Comparison of ENCODE assay signal across 1 fruit fly cellular context in the genomic region with DNA sequence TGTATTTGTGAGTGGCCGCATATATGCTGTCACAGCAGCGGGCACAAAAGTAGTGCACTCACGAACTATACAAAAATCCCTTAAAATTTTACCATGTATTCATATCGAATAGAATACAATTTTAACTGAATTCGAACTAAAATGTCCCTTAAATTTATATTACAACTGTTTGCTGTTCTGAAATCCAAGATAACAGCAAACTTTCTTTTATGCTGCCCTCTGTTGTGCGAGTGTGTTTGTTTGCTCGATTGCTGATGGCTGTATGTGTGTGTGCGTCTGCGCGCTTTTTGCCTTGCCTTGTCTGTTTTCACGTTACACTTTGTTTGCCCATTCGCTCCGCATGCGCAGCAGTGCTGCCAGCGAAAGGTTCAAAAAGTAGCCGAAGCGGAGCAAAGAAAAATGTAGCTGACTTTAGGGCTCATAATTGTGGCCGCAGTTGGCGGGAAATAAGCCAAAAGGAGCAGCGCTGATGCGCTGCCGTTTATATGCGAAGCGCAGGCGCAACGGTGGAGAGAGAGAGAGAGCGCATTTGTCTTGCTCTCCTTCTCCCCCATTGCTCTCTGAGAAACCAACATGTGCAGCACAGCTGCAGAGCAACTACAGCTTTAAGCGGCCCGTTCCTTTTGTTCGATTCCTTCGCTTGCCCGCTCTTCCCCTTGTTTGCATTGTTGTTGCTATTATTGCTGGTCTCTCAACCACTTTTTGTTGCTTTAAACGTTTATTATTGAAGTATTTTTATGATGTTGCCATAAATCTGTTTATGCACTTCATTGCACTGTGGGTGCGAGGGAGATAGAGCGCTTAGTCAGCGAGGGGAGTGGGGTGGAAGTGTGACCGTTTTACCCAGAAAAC.
A peak's percentile ranks its signal among the peaks of the same experiment; 100 is the strongest.
TF ChIP-seq lines count a peak whose summit lies in the region.

No protein-coding gene starts in this region.

TF ChIP-seq in whole organism, embryonic, 481 proteins besides CTCF, POLR2A, EP300 and RAD21 (continued from another document and continues in another):
- TF ChIP-seq NK7.1 (GFP tag; optimal IDR thresholded peaks at IDR 0.05; lab: Kevin White, UChicago) = peak; percentile 85
- peak; percentile 51 for TF ChIP-seq vfl (GFP tag; optimal IDR thresholded peaks at IDR 0.05; lab: Kevin White, UChicago)
- peak; percentile 95 for TF ChIP-seq CG17829 (tag; optimal IDR thresholded peaks at IDR 0.05; lab: Kevin White, UChicago)
- no peak for TF ChIP-seq Sin3A (optimal IDR thresholded peaks at IDR 0.05; lab: Kevin White, UChicago)
- peak; percentile 95 for TF ChIP-seq CG8388 (GFP tag; optimal IDR thresholded peaks at IDR 0.05; lab: Kevin White, UChicago)
- peak; percentile 84 for TF ChIP-seq Rx (GFP tag; IDR thresholded peaks at IDR 0.05; lab: Robert Waterston, UW)
- peak; percentile 74 for TF ChIP-seq CG17186 (GFP tag; optimal IDR thresholded peaks at IDR 0.05; lab: Kevin White, UChicago)
- TF ChIP-seq caup (GFP tag; optimal IDR thresholded peaks at IDR 0.05; lab: Kevin White, UChicago; ENCODE audit: severe bottlenecking) = peak; percentile 88
- TF ChIP-seq CG8924 (tag; optimal IDR thresholded peaks at IDR 0.05; lab: Kevin White, UChicago) = peak; percentile 92
- peak; percentile 80 for TF ChIP-seq CG3838 (GFP tag; optimal IDR thresholded peaks at IDR 0.05; lab: Kevin White, UChicago)
- TF ChIP-seq TFAM (GFP tag; optimal IDR thresholded peaks at IDR 0.05; lab: Kevin White, UChicago) = peak; percentile 79
- peak; percentile 79 for TF ChIP-seq crol (GFP tag; IDR thresholded peaks at IDR 0.05; lab: Robert Waterston, UW)
- peak; percentile 67 for TF ChIP-seq CG14965 (GFP tag; optimal IDR thresholded peaks at IDR 0.05; lab: Kevin White, UChicago; ENCODE audit: borderline replicate concordance)
- TF ChIP-seq nerfin-1 (tag; optimal IDR thresholded peaks at IDR 0.05; lab: Kevin White, UChicago) = peak; percentile 89
- peak; percentile 93 for TF ChIP-seq Camta (GFP tag; optimal IDR thresholded peaks at IDR 0.05; lab: Kevin White, UChicago)
- TF ChIP-seq CG17568 (GFP tag; optimal IDR thresholded peaks at IDR 0.05; lab: Kevin White, UChicago) = no peak
- TF ChIP-seq Meics (GFP tag; optimal IDR thresholded peaks at IDR 0.05; lab: Kevin White, UChicago) = peak; percentile 88
- peak; percentile 90 for TF ChIP-seq CG14667 (GFP tag; IDR thresholded peaks at IDR 0.05; lab: Robert Waterston, UW)
- peak; percentile 91 for TF ChIP-seq CG4404 (GFP tag; IDR thresholded peaks at IDR 0.05; lab: Robert Waterston, UW)
- TF ChIP-seq CG14710 (tag; optimal IDR thresholded peaks at IDR 0.05; lab: Kevin White, UChicago) = peak; percentile 93
- TF ChIP-seq Spps (tag; optimal IDR thresholded peaks at IDR 0.05; lab: Kevin White, UChicago) = peak; percentile 93
- peak; percentile 68 for TF ChIP-seq Taf1 (GFP tag; IDR thresholded peaks at IDR 0.05; lab: Robert Waterston, UW)
- TF ChIP-seq dysf (GFP tag; IDR thresholded peaks at IDR 0.05; lab: Robert Waterston, UW) = peak; percentile 95
- peak; percentile 89 for TF ChIP-seq CG8944 (GFP tag; optimal IDR thresholded peaks at IDR 0.05; lab: Kevin White, UChicago)
- TF ChIP-seq br (optimal IDR thresholded peaks at IDR 0.05; lab: Kevin White, UChicago) = no peak
- peak; percentile 86 for TF ChIP-seq corto (GFP tag; optimal IDR thresholded peaks at IDR 0.05; lab: Kevin White, UChicago)
- TF ChIP-seq GATAe (GFP tag; conservative IDR thresholded peaks at IDR 0.05; lab: Robert Waterston, UW) = peak; percentile 31; the same call in 1 of the 2 replicates
- TF ChIP-seq Myb (GFP tag; optimal IDR thresholded peaks at IDR 0.05; lab: Kevin White, UChicago) = peak; percentile 74
- no peak for TF ChIP-seq CG34224 (GFP tag; IDR thresholded peaks at IDR 0.05; lab: Robert Waterston, UW; ENCODE audit: partially characterized antibody)
- TF ChIP-seq Lim3 (GFP tag; IDR thresholded peaks at IDR 0.05; lab: Robert Waterston, UW) = peak; percentile 71
- TF ChIP-seq D19A (tag; optimal IDR thresholded peaks at IDR 0.05; lab: Kevin White, UChicago) = peak; percentile 91
- peak; percentile 94 for TF ChIP-seq stc (GFP tag; IDR thresholded peaks at IDR 0.05; lab: Robert Waterston, UW)
- peak; percentile 80 for TF ChIP-seq CG6854 (GFP tag; optimal IDR thresholded peaks at IDR 0.05; lab: Kevin White, UChicago)
- TF ChIP-seq CG14860 (GFP tag; IDR thresholded peaks at IDR 0.05; lab: Robert Waterston, UW; ENCODE audit: partially characterized antibody) = no peak
- peak; percentile 84 for TF ChIP-seq Gug (GFP tag; IDR thresholded peaks at IDR 0.05; lab: Robert Waterston, UW)
- TF ChIP-seq CG31388 (GFP tag; optimal IDR thresholded peaks at IDR 0.05; lab: Kevin White, UChicago) = peak; percentile 78
- peak in 1 of 2 experiments; percentile 59 for TF ChIP-seq crp (GFP tag; optimal IDR thresholded peaks at IDR 0.05; lab: Kevin White, UChicago)
- TF ChIP-seq HLH4C (GFP tag; IDR thresholded peaks at IDR 0.05; lab: Robert Waterston, UW; ENCODE audit: partially characterized antibody) = 0 out of 3 replicates have a peak, but pooled peaks have one; percentile 15
- TF ChIP-seq CG7271 (tag; optimal IDR thresholded peaks at IDR 0.05; lab: Kevin White, UChicago) = peak; percentile 86
- TF ChIP-seq CG16779 (GFP tag; IDR thresholded peaks at IDR 0.05; lab: Robert Waterston, UW) = peak; percentile 61; the same call in 1 of the 2 replicates
- peak; percentile 69; the same call in 1 of the 2 replicates for TF ChIP-seq Doc2 (GFP tag; IDR thresholded peaks at IDR 0.05; lab: Robert Waterston, UW)
- TF ChIP-seq pita (GFP tag; optimal IDR thresholded peaks at IDR 0.05; lab: Kevin White, UChicago) = no peak
- TF ChIP-seq Lhr (GFP tag; optimal IDR thresholded peaks at IDR 0.05; lab: Kevin White, UChicago) = peak; percentile 85
- peak; percentile 91 for TF ChIP-seq Blimp-1 (GFP tag; optimal IDR thresholded peaks at IDR 0.05; lab: Kevin White, UChicago)
- TF ChIP-seq Hr3 (GFP tag; optimal IDR thresholded peaks at IDR 0.05; lab: Kevin White, UChicago) = peak; percentile 94
- TF ChIP-seq Hr78 (GFP tag; optimal IDR thresholded peaks at IDR 0.05; lab: Kevin White, UChicago) = peak in 1 of 2 experiments; percentile 87
- peak; percentile 92 for TF ChIP-seq grau (tag; optimal IDR thresholded peaks at IDR 0.05; lab: Kevin White, UChicago)
- TF ChIP-seq sim (GFP tag; IDR thresholded peaks at IDR 0.05; lab: Robert Waterston, UW) = peak; percentile 85
- no peak for TF ChIP-seq inv (GFP tag; IDR thresholded peaks at IDR 0.05; lab: Robert Waterston, UW; ENCODE audit: partially characterized antibody)
- TF ChIP-seq CG15011 (GFP tag; optimal IDR thresholded peaks at IDR 0.05; lab: Kevin White, UChicago) = peak; percentile 87
- TF ChIP-seq onecut (GFP tag; IDR thresholded peaks at IDR 0.05; lab: Robert Waterston, UW) = peak; percentile 83
- TF ChIP-seq CG18764 (GFP tag; optimal IDR thresholded peaks at IDR 0.05; lab: Kevin White, UChicago) = peak; percentile 88
- TF ChIP-seq Max (GFP tag; optimal IDR thresholded peaks at IDR 0.05; lab: Kevin White, UChicago) = peak; percentile 88
- peak; percentile 97 for TF ChIP-seq dmrt11E (tag; optimal IDR thresholded peaks at IDR 0.05; lab: Kevin White, UChicago)
- TF ChIP-seq fd96Cb (tag; optimal IDR thresholded peaks at IDR 0.05; lab: Kevin White, UChicago) = peak; percentile 94
- peak; percentile 91 for TF ChIP-seq CG33557 (GFP tag; optimal IDR thresholded peaks at IDR 0.05; lab: Kevin White, UChicago)
- TF ChIP-seq CG7556 (GFP tag; optimal IDR thresholded peaks at IDR 0.05; lab: Kevin White, UChicago) = peak; percentile 96
- peak; percentile 96 for TF ChIP-seq CG12391 (tag; optimal IDR thresholded peaks at IDR 0.05; lab: Kevin White, UChicago)
- peak; percentile 80 for TF ChIP-seq CG6654 (GFP tag; optimal IDR thresholded peaks at IDR 0.05; lab: Kevin White, UChicago)
- TF ChIP-seq CG18011 (GFP tag; optimal IDR thresholded peaks at IDR 0.05; lab: Kevin White, UChicago) = peak; percentile 76
- TF ChIP-seq Oli (tag; optimal IDR thresholded peaks at IDR 0.05; lab: Kevin White, UChicago) = peak; percentile 96
- TF ChIP-seq CG12071 (GFP tag; optimal IDR thresholded peaks at IDR 0.05; lab: Kevin White, UChicago) = peak; percentile 87
- peak; percentile 88 for TF ChIP-seq CG12942 (GFP tag; optimal IDR thresholded peaks at IDR 0.05; lab: Kevin White, UChicago)
- peak; percentile 94 for TF ChIP-seq Ssrp (tag; optimal IDR thresholded peaks at IDR 0.05; lab: Kevin White, UChicago)
- peak; percentile 88 for TF ChIP-seq CG8359 (GFP tag; optimal IDR thresholded peaks at IDR 0.05; lab: Kevin White, UChicago; ENCODE audit: borderline replicate concordance)
- peak; percentile 86 for TF ChIP-seq Hmr (GFP tag; optimal IDR thresholded peaks at IDR 0.05; lab: Kevin White, UChicago)
- no peak for TF ChIP-seq Dfd (GFP tag; optimal IDR thresholded peaks at IDR 0.05; lab: Kevin White, UChicago)
- TF ChIP-seq CG4328 (GFP tag; optimal IDR thresholded peaks at IDR 0.05; lab: Kevin White, UChicago) = peak; percentile 80
- no peak for TF ChIP-seq exex (tag; optimal IDR thresholded peaks at IDR 0.05; lab: Kevin White, UChicago)
- TF ChIP-seq E2f1 (GFP tag; IDR thresholded peaks at IDR 0.05; lab: Robert Waterston, UW) = peak; percentile 92
- TF ChIP-seq H2.0 (GFP tag; IDR thresholded peaks at IDR 0.05; lab: Robert Waterston, UW) = peak; percentile 90
- TF ChIP-seq Ets65A (GFP tag; lab: Kevin White, UChicago) = peak; percentile 98
- TF ChIP-seq CG3281 (GFP tag; optimal IDR thresholded peaks at IDR 0.05; lab: Kevin White, UChicago) = peak; percentile 84
- peak; percentile 90 for TF ChIP-seq tx (GFP tag; optimal IDR thresholded peaks at IDR 0.05; lab: Kevin White, UChicago)
- peak; percentile 46 for TF ChIP-seq trh (GFP tag; optimal IDR thresholded peaks at IDR 0.05; lab: Kevin White, UChicago)
- peak; percentile 83 for TF ChIP-seq BtbVII (GFP tag; optimal IDR thresholded peaks at IDR 0.05; lab: Kevin White, UChicago)
- TF ChIP-seq CG2129 (GFP tag; IDR thresholded peaks at IDR 0.05; lab: Robert Waterston, UW; ENCODE audit: partially characterized antibody) = no peak
- peak; percentile 68 for TF ChIP-seq fd102C (GFP tag; optimal IDR thresholded peaks at IDR 0.05; lab: Kevin White, UChicago)
- TF ChIP-seq NC2β (GFP tag; optimal IDR thresholded peaks at IDR 0.05; lab: Kevin White, UChicago) = peak; percentile 91
- TF ChIP-seq CrebB (tag; optimal IDR thresholded peaks at IDR 0.05; lab: Kevin White, UChicago) = peak; percentile 89
- peak; percentile 73 for TF ChIP-seq aop (GFP tag; IDR thresholded peaks at IDR 0.05; lab: Robert Waterston, UW)
- peak; percentile 89 for TF ChIP-seq CG3407 (GFP tag; optimal IDR thresholded peaks at IDR 0.05; lab: Kevin White, UChicago)
- peak; percentile 99 for TF ChIP-seq CG11696 (GFP tag; IDR thresholded peaks at IDR 0.05; lab: Robert Waterston, UW)
- peak; percentile 98 for TF ChIP-seq Med (GFP tag; lab: Kevin White, UChicago)
- peak; percentile 94 for TF ChIP-seq tgo (GFP tag; IDR thresholded peaks at IDR 0.05; lab: Robert Waterston, UW)
- peak; percentile 95 for TF ChIP-seq nmo (GFP tag; optimal IDR thresholded peaks at IDR 0.05; lab: Kevin White, UChicago)
- peak; percentile 93 for TF ChIP-seq CG16815 (GFP tag; optimal IDR thresholded peaks at IDR 0.05; lab: Kevin White, UChicago)
- peak; percentile 67; the same call in 2 of the 4 replicates for TF ChIP-seq chinmo (GFP tag; IDR thresholded peaks at IDR 0.05; lab: Robert Waterston, UW; ENCODE audit: partially characterized antibody)
- peak; percentile 85 for TF ChIP-seq CG4707 (GFP tag; optimal IDR thresholded peaks at IDR 0.05; lab: Kevin White, UChicago)
- peak; percentile 91 for TF ChIP-seq ind (GFP tag; optimal IDR thresholded peaks at IDR 0.05; lab: Kevin White, UChicago)
- TF ChIP-seq Trl (optimal IDR thresholded peaks at IDR 0.05; lab: Kevin White, UChicago) = peak; percentile 32 to 86
- peak; percentile 90 for TF ChIP-seq Trl (GFP tag; optimal IDR thresholded peaks at IDR 0.05; lab: Kevin White, UChicago)
- peak; percentile 77 for TF ChIP-seq CG10147 (GFP tag; optimal IDR thresholded peaks at IDR 0.05; lab: Kevin White, UChicago)
- peak; percentile 68 for TF ChIP-seq Neu2 (GFP tag; optimal IDR thresholded peaks at IDR 0.05; lab: Kevin White, UChicago; ENCODE audit: borderline replicate concordance)
- peak; percentile 88 for TF ChIP-seq CG33213 (GFP tag; optimal IDR thresholded peaks at IDR 0.05; lab: Kevin White, UChicago)
- no peak for TF ChIP-seq CG16813 (GFP tag; IDR thresholded peaks at IDR 0.05; lab: Robert Waterston, UW; ENCODE audit: partially characterized antibody)
- TF ChIP-seq az2 (GFP tag; optimal IDR thresholded peaks at IDR 0.05; lab: Kevin White, UChicago) = peak; percentile 94
- TF ChIP-seq CG10959 (GFP tag; IDR thresholded peaks at IDR 0.05; lab: Robert Waterston, UW) = peak; percentile 92
- peak; percentile 77; the same call in 2 of the 3 replicates for TF ChIP-seq CG2889 (GFP tag; IDR thresholded peaks at IDR 0.05; lab: Robert Waterston, UW)
- peak; percentile 86 for TF ChIP-seq odd (GFP tag; optimal IDR thresholded peaks at IDR 0.05; lab: Kevin White, UChicago)
- TF ChIP-seq CG10274 (GFP tag; optimal IDR thresholded peaks at IDR 0.05; lab: Kevin White, UChicago) = peak; percentile 67
- TF ChIP-seq Eip74EF (GFP tag; optimal IDR thresholded peaks at IDR 0.05; lab: Kevin White, UChicago) = peak in 1 of 2 experiments; percentile 89
- peak; percentile 31 to 96 for TF ChIP-seq bsh (GFP tag; optimal IDR thresholded peaks at IDR 0.05; lab: Kevin White, UChicago)
- peak; percentile 91 for TF ChIP-seq CG14050 (GFP tag; IDR thresholded peaks at IDR 0.05; lab: Robert Waterston, UW)
- peak; percentile 93 for TF ChIP-seq lmd (GFP tag; IDR thresholded peaks at IDR 0.05; lab: Robert Waterston, UW)
- TF ChIP-seq Atf6 (GFP tag; IDR thresholded peaks at IDR 0.05; lab: Robert Waterston, UW) = peak; percentile 88
- peak; percentile 96 for TF ChIP-seq twi (tag; optimal IDR thresholded peaks at IDR 0.05; lab: Kevin White, UChicago)
- TF ChIP-seq p53 (GFP tag; optimal IDR thresholded peaks at IDR 0.05; lab: Kevin White, UChicago) = peak; percentile 78
- peak; percentile 70 for TF ChIP-seq Nf-YC (tag; optimal IDR thresholded peaks at IDR 0.05; lab: Kevin White, UChicago)
- peak; percentile 88 to 95 for TF ChIP-seq Hr51 (GFP tag; optimal IDR thresholded peaks at IDR 0.05; lab: Kevin White, UChicago)
- TF ChIP-seq zfh1 (GFP tag; IDR thresholded peaks at IDR 0.05; lab: Robert Waterston, UW) = peak; percentile 96
- TF ChIP-seq slbo (GFP tag; IDR thresholded peaks at IDR 0.05; lab: Robert Waterston, UW) = peak; percentile 85
- TF ChIP-seq CG4282 (GFP tag; optimal IDR thresholded peaks at IDR 0.05; lab: Kevin White, UChicago) = peak; percentile 73
- TF ChIP-seq CG11723 (GFP tag; optimal IDR thresholded peaks at IDR 0.05; lab: Kevin White, UChicago) = peak; percentile 86
- peak; percentile 94 for TF ChIP-seq CG30403 (GFP tag; optimal IDR thresholded peaks at IDR 0.05; lab: Kevin White, UChicago)
- peak; percentile 92 for TF ChIP-seq lab (GFP tag; optimal IDR thresholded peaks at IDR 0.05; lab: Kevin White, UChicago)
- peak; percentile 95 for TF ChIP-seq CG2678 (tag; optimal IDR thresholded peaks at IDR 0.05; lab: Kevin White, UChicago)
- peak; percentile 93 for TF ChIP-seq Sox102F (GFP tag; optimal IDR thresholded peaks at IDR 0.05; lab: Kevin White, UChicago)
